Worm (Caenorhabditis elegans) whole organism, dauer: ENCODE data around the gene clec-215.

Experiments used
- unc-62 ChIP-seq: sonication (generic microtip); optimal IDR thresholded peaks from 2 replicates; lab custom pipeline; 2017; ENCODE audit warnings: missing biosample characterization, missing genetic modification reagents, missing genetic modification characterization

The clec-215 gene

DNA sequence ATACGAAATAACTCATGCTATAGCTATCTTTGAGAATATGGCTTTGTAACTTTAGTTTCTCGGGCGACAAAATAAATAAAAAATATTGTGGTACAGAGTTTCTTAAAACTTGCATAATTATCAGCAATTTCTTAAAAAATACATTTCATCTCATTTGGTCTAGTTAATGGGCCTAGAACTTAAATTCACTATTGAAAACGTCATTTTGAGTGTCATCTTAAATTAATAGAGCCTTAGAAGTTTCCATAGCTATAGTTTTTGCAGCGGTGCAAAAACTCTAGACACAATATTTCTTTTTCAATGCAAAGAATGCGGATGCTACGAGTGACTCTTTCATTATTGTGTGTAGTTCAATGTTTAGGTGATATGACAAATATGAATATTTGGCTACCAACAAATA lies at the start of gene clec-215:
Gene clec-215 (plus strand): TSS at position 301 of the 400 bp plus-strand sequence.
- TF ChIP-seq unc-62 (GFP tag; lab: Kevin White, UChicago): no peak

DNA sequence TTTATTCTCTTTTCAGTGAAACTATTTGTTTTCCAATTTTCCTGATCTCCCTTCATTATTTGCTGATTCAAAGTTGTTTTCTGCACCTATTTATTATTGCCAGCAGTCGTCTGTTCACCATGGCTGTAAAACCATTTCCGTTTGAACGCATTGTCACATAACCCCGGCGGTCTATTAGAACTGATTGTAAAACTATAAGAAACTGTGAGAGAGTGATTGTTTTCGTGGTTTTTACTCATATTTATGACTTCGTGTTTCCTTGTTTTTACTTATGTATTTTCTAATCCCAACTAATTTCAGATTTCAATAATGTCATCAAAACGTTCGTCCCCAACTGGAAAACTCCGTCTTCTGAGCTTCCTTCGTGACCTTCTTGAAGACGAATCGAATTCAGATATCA lies 49.2 kb upstream of the clec-215 start, which contains the start of gene F19F10.1:
Gene F19F10.1 (plus strand): TSS at position 301 of the 400 bp plus-strand sequence.
- no peak for TF ChIP-seq unc-62 (GFP tag; lab: Kevin White, UChicago)

- TF ChIP-seq unc-62 (GFP tag; lab: Kevin White, UChicago): no peak
Observed at ce11 chrV:7570290-7570689, 41.9 kb upstream of the clec-215 start, which contains the start of gene clec-212. clec-212 (minus strand) TSS chrV:7570390.

DNA sequence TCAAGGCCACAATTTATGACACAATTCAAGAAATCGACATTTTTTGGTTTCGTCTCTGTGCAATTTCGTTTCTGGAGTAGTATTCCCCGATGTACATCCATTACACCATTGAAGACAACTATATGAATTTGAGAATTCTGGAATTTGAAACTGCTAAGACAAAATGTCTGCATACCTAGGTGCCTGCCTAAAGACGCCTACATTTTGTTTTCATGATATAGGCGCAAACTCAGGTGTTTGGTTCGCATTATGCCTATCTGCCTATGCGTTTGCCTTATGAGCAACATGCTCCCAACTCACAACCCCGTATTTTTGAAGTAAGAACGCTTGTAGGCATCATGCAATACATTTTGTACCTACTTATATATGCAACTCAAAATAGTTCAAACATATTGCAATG lies 41.2 kb upstream of the clec-215 start, which contains the start of gene F19F10.14:
Gene F19F10.14 (minus strand): TSS at position 101 of the 400 bp plus-strand sequence.
- TF ChIP-seq unc-62 (GFP tag; lab: Kevin White, UChicago): no peak

DNA sequence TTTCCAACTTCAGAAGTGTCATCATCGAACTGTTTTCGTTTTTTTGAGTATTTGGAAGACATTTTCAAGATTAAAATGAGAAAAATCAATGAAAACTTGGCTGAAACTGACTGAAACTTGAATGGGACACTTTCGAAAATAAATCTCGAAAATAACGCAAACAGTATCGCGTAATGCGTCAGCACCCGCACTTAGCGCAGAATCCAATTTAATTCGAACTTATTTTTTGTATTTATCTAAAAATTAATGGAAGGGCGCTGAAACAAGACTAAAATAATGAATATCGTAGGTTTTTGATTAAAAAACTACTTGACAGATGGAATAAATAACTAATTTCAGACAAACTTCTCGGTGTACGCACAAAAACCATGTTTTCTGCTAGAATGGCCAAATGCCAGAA lies 36.6 kb upstream of the clec-215 start, which contains the start of the genes snu-66 and ints-9:
Gene snu-66 (minus strand): TSS at position 108 of the 400 bp plus-strand sequence.
Gene ints-9 (plus strand): TSS at position 240 of the 400 bp plus-strand sequence.
- TF ChIP-seq unc-62 (GFP tag; lab: Kevin White, UChicago): no peak

DNA sequence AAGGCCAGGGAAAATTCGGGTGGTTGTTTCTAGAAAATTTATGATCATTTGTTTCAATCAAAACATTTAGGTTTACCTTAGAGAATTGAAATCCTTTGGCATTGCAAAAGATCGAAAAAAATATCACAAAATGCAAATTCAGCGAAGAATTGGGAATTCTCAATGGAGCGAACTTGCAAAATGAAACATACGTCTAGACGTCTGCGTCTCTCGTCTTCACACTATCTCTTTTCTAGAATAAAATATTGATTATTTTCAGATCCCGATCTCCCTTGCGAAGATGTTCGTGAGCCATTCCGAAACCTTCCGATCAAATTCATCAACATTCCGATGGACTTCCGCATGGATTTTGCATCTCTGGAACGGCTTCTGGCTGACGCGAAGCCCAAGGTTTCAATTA lies 31.8 kb upstream of the clec-215 start, which contains the start of gene ets-6:
Gene ets-6 (minus strand): TSS at position 169 of the 400 bp plus-strand sequence.
- no peak for TF ChIP-seq unc-62 (GFP tag; lab: Kevin White, UChicago)

DNA sequence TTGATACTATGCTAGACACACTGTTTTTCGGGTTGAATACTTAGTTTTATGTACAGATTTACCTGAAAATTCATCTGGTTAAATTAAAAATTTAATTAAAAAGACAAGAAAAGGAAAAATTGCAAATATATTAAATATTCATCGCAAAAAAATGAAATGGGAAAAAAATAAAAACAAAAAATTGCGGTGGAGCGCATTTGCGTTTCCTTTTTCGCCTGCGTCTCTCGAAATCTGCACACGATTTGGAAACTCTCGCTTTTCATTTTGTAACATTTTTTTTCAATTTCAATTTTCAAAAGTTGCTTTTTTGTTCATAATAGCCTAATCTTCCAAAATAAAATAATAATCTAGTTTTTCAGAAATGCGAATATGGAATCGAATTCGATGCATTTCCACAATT lies 24.5 kb upstream of the clec-215 start, which contains the start of the genes F19F10.11 and C50E3.5:
Gene F19F10.11 (minus strand): TSS at position 68 of the 400 bp plus-strand sequence.
Gene C50E3.5 (plus strand): TSS at position 360 of the 400 bp plus-strand sequence.
- TF ChIP-seq unc-62 (GFP tag; lab: Kevin White, UChicago): no peak

DNA sequence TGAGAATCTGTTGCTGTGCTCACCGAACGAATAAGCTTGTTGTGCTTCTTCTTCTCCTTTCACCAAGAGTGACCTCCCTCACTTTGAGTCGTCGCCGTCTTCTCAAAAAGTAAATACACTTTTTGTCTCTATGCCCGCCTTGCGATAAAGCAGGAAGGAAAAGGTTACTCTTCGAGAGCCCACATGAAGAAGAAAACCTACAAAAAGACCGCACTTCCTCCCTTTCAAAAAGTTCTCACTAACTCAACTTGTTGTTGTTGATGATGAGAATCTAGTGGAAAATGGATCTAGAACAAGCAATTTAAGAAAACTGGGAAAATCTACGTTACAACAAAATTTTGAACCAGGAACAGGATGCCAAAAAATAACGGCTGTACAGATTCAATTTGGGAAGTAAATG lies 21.7 kb upstream of the clec-215 start, which contains the start of gene C50E3.6:
Gene C50E3.6 (minus strand): TSS at position 101 of the 400 bp plus-strand sequence.
- TF ChIP-seq unc-62 (GFP tag; lab: Kevin White, UChicago): no peak

- no peak for TF ChIP-seq unc-62 (GFP tag; lab: Kevin White, UChicago)
Observed at ce11 chrV:7595132-7595531, 17.0 kb upstream of the clec-215 start.

ce11 chrV:7598269-7598668 lies 13.9 kb upstream of the clec-215 start, which contains the start of gene C50E3.7:
C50E3.7 (minus strand) TSS chrV:7598369.
- TF ChIP-seq unc-62 (GFP tag; lab: Kevin White, UChicago): no peak

- TF ChIP-seq unc-62 (GFP tag; lab: Kevin White, UChicago): no peak
Observed at ce11 chrV:7600149-7600548, 12.0 kb upstream of the clec-215 start, which contains the start of gene C50E3.9. C50E3.9 (minus strand) TSS chrV:7600249.

DNA sequence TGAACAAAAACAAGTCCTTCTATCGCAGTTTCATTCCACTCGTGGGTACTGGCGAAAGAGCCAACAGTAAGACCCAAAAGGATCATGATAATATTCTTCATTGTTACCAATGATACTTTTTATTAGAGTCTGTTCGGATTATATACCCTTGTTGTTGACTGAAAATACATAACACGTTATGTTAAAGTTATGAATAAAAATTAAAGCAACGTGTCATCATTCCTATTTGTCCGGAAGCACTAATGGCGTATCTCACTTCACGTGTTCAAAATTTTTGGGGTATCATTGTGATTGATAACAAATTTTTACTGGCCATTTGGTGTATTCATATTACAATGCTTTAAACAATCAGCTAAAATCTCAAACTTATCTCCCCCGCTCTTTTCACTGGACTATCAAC lies 10.7 kb upstream of the clec-215 start, which contains the start of gene scl-26:
Gene scl-26 (minus strand): TSS at position 101 of the 400 bp plus-strand sequence.
- no peak for TF ChIP-seq unc-62 (GFP tag; lab: Kevin White, UChicago)

- TF ChIP-seq unc-62 (GFP tag; lab: Kevin White, UChicago): no peak
Observed at ce11 chrV:7603404-7603803, 8.7 kb upstream of the clec-215 start, which contains the start of gene C50E3.11. C50E3.11 (minus strand) TSS chrV:7603486.

- no peak for TF ChIP-seq unc-62 (GFP tag; lab: Kevin White, UChicago)
Observed at ce11 chrV:7604858-7605257, 7.3 kb upstream of the clec-215 start, which contains the start of gene clec-213. clec-213 (plus strand) TSS chrV:7605158.

DNA sequence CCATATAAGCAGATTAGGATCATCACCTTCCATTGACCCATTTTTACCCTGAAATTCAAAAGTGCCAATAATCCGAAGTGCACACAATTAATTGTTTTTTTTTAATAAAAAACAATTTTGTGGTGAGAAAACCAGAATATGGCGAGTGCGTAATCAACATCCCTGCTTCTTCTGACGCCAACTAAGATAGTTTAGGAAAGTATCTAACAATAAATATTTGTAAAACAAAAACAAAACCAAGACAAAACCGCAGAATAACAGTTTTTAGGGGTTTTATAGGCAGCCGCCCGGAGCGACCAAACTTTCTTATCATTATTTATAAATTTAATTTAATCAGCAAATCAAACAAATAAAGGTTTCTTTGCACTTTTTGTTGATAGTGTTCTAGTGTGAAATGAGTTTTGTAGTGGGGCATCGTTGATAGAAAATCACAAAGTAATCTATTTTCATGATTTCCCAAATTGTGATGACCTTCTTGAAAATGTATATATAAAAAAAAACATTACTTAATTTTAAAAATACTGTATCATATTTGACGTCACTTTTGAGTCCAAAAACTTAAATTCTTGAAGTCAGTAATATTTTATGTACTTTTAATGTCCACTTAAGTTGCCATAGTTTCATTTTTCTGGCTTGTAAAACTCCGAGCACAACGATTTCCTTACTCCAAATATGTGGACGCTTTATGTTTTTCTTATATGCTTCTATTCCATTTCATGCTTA lies 2.3 kb upstream of the clec-215 start, which contains the start of the genes folt-3 and clec-214:
Gene folt-3 (minus strand): TSS at position 51 of the 723 bp plus-strand sequence.
Gene clec-214 (plus strand): TSS at position 673 of the 723 bp plus-strand sequence.
- no peak for TF ChIP-seq unc-62 (GFP tag; lab: Kevin White, UChicago)

ce11 chrV:7618114-7618513 lies 6.0 kb downstream of the clec-215 start, which contains the start of gene C50E3.15:
C50E3.15 (plus strand) TSS chrV:7618414.
- no peak for TF ChIP-seq unc-62 (GFP tag; lab: Kevin White, UChicago)
